Worm (Caenorhabditis elegans): ENCODE measurements around the gene prdx-3.

Gene prdx-3

ce11 chrIII:4419117-4419978 is 12.1 kb downstream of the prdx-3 start, which contains the start of the genes R07E5.7 and cku-80:
TSS of gene R07E5.7 (minus strand) at chrIII:4419167.
TSS of gene cku-80 (plus strand) at chrIII:4419848.
- TF ChIP-seq nhr-237 (tag; optimal IDR thresholded peaks at IDR 0.05) (no peak), unc-39 (tag; optimal IDR thresholded peaks at IDR 0.05) (no peak), nhr-23 (tag; optimal IDR thresholded peaks at IDR 0.05) (peak; percentile 66), zag-1 (tag; optimal IDR thresholded peaks at IDR 0.05) (no peak), pha-4 (tag; optimal IDR thresholded peaks at IDR 0.05) (peak; percentile 55), lsy-12 (tag; optimal IDR thresholded peaks at IDR 0.05) (no peak), skn-1 (tag; optimal IDR thresholded peaks at IDR 0.05) (peak; percentile 29), nhr-67 (tag; optimal IDR thresholded peaks at IDR 0.05) (no peak), aly-2 (tag; optimal IDR thresholded peaks at IDR 0.05) (no peak), elt-3 (tag; optimal IDR thresholded peaks at IDR 0.05) (no peak), tbx-2 (tag; optimal IDR thresholded peaks at IDR 0.05) (no peak), ceh-82 (tag; optimal IDR thresholded peaks at IDR 0.05) (no peak), lin-15B (tag; optimal IDR thresholded peaks at IDR 0.05) (peak; percentile 75), daf-12 (tag; optimal IDR thresholded peaks at IDR 0.05) (no peak), nhr-12 (tag; optimal IDR thresholded peaks at IDR 0.05) (no peak), fkh-10 (GFP tag; optimal IDR thresholded peaks at IDR 0.05) (no peak), nhr-11 (tag; optimal IDR thresholded peaks at IDR 0.05) (no peak), nhr-25 (tag; optimal IDR thresholded peaks at IDR 0.05) (peak; percentile 15), jun-1 (tag; optimal IDR thresholded peaks at IDR 0.05) (no peak), sea-2 (GFP tag; optimal IDR thresholded peaks at IDR 0.05) (no peak), ceh-9 (tag; optimal IDR thresholded peaks at IDR 0.05) (no peak), egl-5 (tag; optimal IDR thresholded peaks at IDR 0.05) (no peak), ceh-28 (tag; optimal IDR thresholded peaks at IDR 0.05) (no peak), pqm-1 (tag; optimal IDR thresholded peaks at IDR 0.05) (no peak), fkh-2 (tag; optimal IDR thresholded peaks at IDR 0.05) (no peak), nfya-1 (tag; optimal IDR thresholded peaks at IDR 0.05; ENCODE audit: insufficient read depth) (peak; percentile 65), ZK546.5 (tag; optimal IDR thresholded peaks at IDR 0.05) (no peak), ceh-16 (tag; optimal IDR thresholded peaks at IDR 0.05) (no peak), R02D3.7 (tag; optimal IDR thresholded peaks at IDR 0.05) (peak; percentile 26), nhr-77 (tag; optimal IDR thresholded peaks at IDR 0.05) (no peak), eor-1 (tag; optimal IDR thresholded peaks at IDR 0.05) (no peak), mml-1 (tag; optimal IDR thresholded peaks at IDR 0.05) (no peak), ama-1 (optimal IDR thresholded peaks at IDR 0.05) (peak; percentile 17), ztf-11 (tag; optimal IDR thresholded peaks at IDR 0.05) (no peak), nhr-43 (tag; optimal IDR thresholded peaks at IDR 0.05; ENCODE audit: poor library complexity, severe bottlenecking) (peak; percentile 28), hmg-11 (tag; optimal IDR thresholded peaks at IDR 0.05) (peak; percentile 50), elt-1 (tag; optimal IDR thresholded peaks at IDR 0.05) (no peak), egl-27 (tag; optimal IDR thresholded peaks at IDR 0.05) (no peak), lin-39 (tag; optimal IDR thresholded peaks at IDR 0.05) (no peak), snpc-4 (tag; optimal IDR thresholded peaks at IDR 0.05) (peak; percentile 60), nhr-76 (tag; optimal IDR thresholded peaks at IDR 0.05) (no peak), unc-62 (GFP tag; optimal IDR thresholded peaks at IDR 0.05) (no peak), fos-1 (tag; optimal IDR thresholded peaks at IDR 0.05) (no peak), elt-2 (tag; optimal IDR thresholded peaks at IDR 0.05) (peak; percentile 50), nhr-28 (tag; optimal IDR thresholded peaks at IDR 0.05) (no peak), mdl-1 (tag; optimal IDR thresholded peaks at IDR 0.05) (no peak), ztf-4 (tag; optimal IDR thresholded peaks at IDR 0.05) (no peak)

All from whole organism, L3 larva.